Fruit fly (Drosophila melanogaster) whole organism, embryonic: Measurements from ENCODE around the gene pod1.
A peak's percentile ranks its signal among the peaks of the same experiment; 100 is the strongest.

Experiments used
- CG10274 ChIP-seq: fragments of 200-800 bp; sonication (Bioruptor generic); optimal IDR thresholded peaks from 3 replicates; lab custom pipeline; 2017; ENCODE audit warnings: missing biosample characterization, mild to moderate bottlenecking, missing genetic modification characterization
- CG11247 ChIP-seq: fragments of 200-800 bp; sonication (Bioruptor generic); IDR thresholded peaks from 2 replicates; pipeline ENCODE4 v1.3.6; 2022; ENCODE audit warnings: missing biosample characterization, missing genetic modification characterization
- CG11398 ChIP-seq: fragments of 200-800 bp; sonication (Bioruptor generic); optimal IDR thresholded peaks from 2 replicates; lab custom pipeline; 2016; ENCODE audit warnings: missing biosample characterization, missing genetic modification characterization
- CG12071 ChIP-seq: fragments of 200-800 bp; sonication (Bioruptor generic); optimal IDR thresholded peaks from 3 replicates; lab custom pipeline; 2018; ENCODE audit warnings: missing biosample characterization, mild to moderate bottlenecking, missing genetic modification characterization
- CG12769 ChIP-seq: fragments of 200-800 bp; sonication (Bioruptor generic); optimal IDR thresholded peaks from 2 replicates; lab custom pipeline; 2019; ENCODE audit warnings: missing biosample characterization, mild to moderate bottlenecking, missing genetic modification characterization, moderate library complexity
- CG15696 ChIP-seq: fragments of 200-800 bp; sonication (Bioruptor generic); optimal IDR thresholded peaks from 2 replicates; lab custom pipeline; 2019; ENCODE audit warnings: missing biosample characterization, mild to moderate bottlenecking, missing genetic modification characterization, moderate library complexity
- CG1602 ChIP-seq: fragments of 200-800 bp; sonication (Bioruptor generic); optimal IDR thresholded peaks from 3 replicates; lab custom pipeline; 2016; ENCODE audit warnings: missing biosample characterization, missing genetic modification characterization
- CG16815 ChIP-seq: fragments of 200-800 bp; sonication (Bioruptor generic); optimal IDR thresholded peaks from 3 replicates; lab custom pipeline; 2017; ENCODE audit warnings: missing biosample characterization, mild to moderate bottlenecking, missing genetic modification characterization
- CG17385 ChIP-seq: fragments of 200-800 bp; sonication (Bioruptor generic); optimal IDR thresholded peaks from 3 replicates; lab custom pipeline; 2018; ENCODE audit warnings: missing biosample characterization, mild to moderate bottlenecking, missing genetic modification characterization
- CG18011 ChIP-seq: fragments of 200-800 bp; sonication (Bioruptor generic); optimal IDR thresholded peaks from 2 replicates; lab custom pipeline; 2017; ENCODE audit warnings: missing biosample characterization, missing genetic modification characterization, mild to moderate bottlenecking, moderate library complexity, missing genotype
- CG30020 ChIP-seq: fragments of 200-800 bp; optimal IDR thresholded peaks from 2 replicates; lab custom pipeline; 2019; ENCODE audit warnings: missing biosample characterization, mild to moderate bottlenecking, missing genetic modification characterization, moderate library complexity
- CG31365 ChIP-seq: fragments of 200-800 bp; sonication (Bioruptor generic); optimal IDR thresholded peaks from 2 replicates; lab custom pipeline; 2018; ENCODE audit warnings: missing biosample characterization, mild to moderate bottlenecking, missing genetic modification characterization
- CG34224 ChIP-seq: fragments of 200-800 bp; sonication (Bioruptor generic); IDR thresholded peaks from 3 replicates; pipeline ENCODE4 v1.3.6; 2022; ENCODE audit warnings: missing biosample characterization, missing genetic modification characterization; ENCODE audit not compliant: partially characterized antibody
- CG34422 ChIP-seq: fragments of 200-800 bp; sonication (Bioruptor generic); IDR thresholded peaks from 3 replicates; pipeline ENCODE4 v1.3.6; 2022; ENCODE audit warnings: missing biosample characterization, missing genetic modification characterization
- CG3847 ChIP-seq: fragments of 200-800 bp; sonication (Bioruptor generic); IDR thresholded peaks from 2 replicates; pipeline ENCODE4 v1.3.6; 2022; ENCODE audit warnings: missing biosample characterization, missing genetic modification characterization
- CG42726 ChIP-seq: fragments of 200-800 bp; sonication (Bioruptor generic); IDR thresholded peaks from 2 replicates; pipeline ENCODE4 v1.3.6; 2022; ENCODE audit warnings: missing biosample characterization, missing genetic modification characterization; ENCODE audit not compliant: partially characterized antibody
- CG8359 ChIP-seq: fragments of 200-800 bp; sonication (Bioruptor generic); optimal IDR thresholded peaks from 2 replicates; lab custom pipeline; 2017; ENCODE audit warnings: missing biosample characterization, mild to moderate bottlenecking, missing genetic modification characterization, borderline replicate concordance
- CG9817 ChIP-seq: fragments of 200-800 bp; sonication (Bioruptor generic); optimal IDR thresholded peaks from 2 replicates; lab custom pipeline; 2018; ENCODE audit warnings: missing biosample characterization, mild to moderate bottlenecking, missing genetic modification characterization, moderate library complexity
- CTCF ChIP-seq: fragments of 200-800 bp; sonication (Bioruptor generic); optimal IDR thresholded peaks from 2 replicates; lab custom pipeline; 2017; ENCODE audit warnings: missing biosample characterization, mild to moderate bottlenecking, missing genetic modification characterization, moderate library complexity
- Ets97D ChIP-seq: fragments of 200-800 bp; sonication (Bioruptor generic); optimal IDR thresholded peaks from 3 replicates; lab custom pipeline; 2016; ENCODE audit warnings: missing biosample characterization, missing genetic modification characterization
- H2.0 ChIP-seq: fragments of 200-800 bp; sonication (Bioruptor generic); IDR thresholded peaks from 2 replicates; pipeline ENCODE4 v1.3.6; 2022; ENCODE audit warnings: missing biosample characterization, missing genetic modification characterization
- HLH3B ChIP-seq: fragments of 200-800 bp; sonication (Bioruptor generic); IDR thresholded peaks from 2 replicates; pipeline ENCODE4 v1.3.6; 2022; ENCODE audit warnings: missing biosample characterization, missing genetic modification characterization
- HmgD ChIP-seq: fragments of 200-800 bp; sonication (Bioruptor generic); optimal IDR thresholded peaks from 3 replicates; lab custom pipeline; 2016; ENCODE audit warnings: missing biosample characterization, missing genetic modification characterization
- Kr ChIP-seq: fragments of 200-800 bp; sonication (Bioruptor generic); optimal IDR thresholded peaks from 2 replicates; lab custom pipeline; 2017; ENCODE audit warnings: missing biosample characterization, mild to moderate bottlenecking, missing genetic modification characterization
- MESR4 ChIP-seq: fragments of 200-800 bp; sonication (Bioruptor generic); optimal IDR thresholded peaks from 2 replicates; lab custom pipeline; 2018; ENCODE audit warnings: missing biosample characterization, mild to moderate bottlenecking, missing genetic modification characterization, moderate library complexity
- MTF-1 ChIP-seq: fragments of 200-800 bp; sonication (Bioruptor generic); optimal IDR thresholded peaks from 2 replicates; lab custom pipeline; 2018; ENCODE audit warnings: missing biosample characterization, mild to moderate bottlenecking, missing genetic modification characterization, borderline replicate concordance
- Myb ChIP-seq: fragments of 200-800 bp; sonication (Bioruptor generic); optimal IDR thresholded peaks from 2 replicates; lab custom pipeline; 2016; ENCODE audit warnings: missing biosample characterization, missing genetic modification characterization
- NC2β ChIP-seq: fragments of 200-800 bp; sonication (Bioruptor generic); optimal IDR thresholded peaks from 2 replicates; lab custom pipeline; 2016; ENCODE audit warnings: missing biosample characterization, missing genetic modification characterization
- NFAT ChIP-seq: fragments of 200-800 bp; sonication (Bioruptor generic); IDR thresholded peaks from 2 replicates; pipeline ENCODE4 v1.3.6; 2022; ENCODE audit warnings: missing biosample characterization, missing genetic modification characterization
- NK7.1 ChIP-seq: fragments of 200-800 bp; sonication (Bioruptor generic); optimal IDR thresholded peaks from 3 replicates; lab custom pipeline; 2016; ENCODE audit warnings: missing biosample characterization, missing genetic modification characterization
- Nf-YB ChIP-seq: fragments of 200-800 bp; sonication (Bioruptor generic); optimal IDR thresholded peaks from 3 replicates; lab custom pipeline; 2019; ENCODE audit warnings: missing biosample characterization, mild to moderate bottlenecking, missing genetic modification characterization, moderate library complexity
- Ptx1 ChIP-seq: fragments of 200-800 bp; sonication (Bioruptor generic); IDR thresholded peaks from 2 replicates; pipeline ENCODE4 v1.3.6; 2022; ENCODE audit warnings: missing biosample characterization, missing genetic modification characterization
- Rfx ChIP-seq: fragments of 200-800 bp; sonication (Bioruptor generic); IDR thresholded peaks from 2 replicates; pipeline ENCODE4 v1.3.6; 2022; ENCODE audit warnings: missing biosample characterization, missing genetic modification characterization
- Sry-δ ChIP-seq: fragments of 200-800 bp; sonication (Bioruptor generic); optimal IDR thresholded peaks from 2 replicates; lab custom pipeline; 2016; ENCODE audit warnings: missing biosample characterization, missing genetic modification characterization
- YL-1 ChIP-seq: fragments of 200-800 bp; sonication (Bioruptor generic); optimal IDR thresholded peaks from 3 replicates; lab custom pipeline; 2017; ENCODE audit warnings: missing biosample characterization, mild to moderate bottlenecking, missing genetic modification characterization
- amos ChIP-seq: fragments of 200-800 bp; sonication (Bioruptor generic); IDR thresholded peaks from 2 replicates; pipeline ENCODE4 v1.3.6; 2022; ENCODE audit warnings: missing biosample characterization, missing genetic modification characterization; ENCODE audit not compliant: partially characterized antibody
- bbx ChIP-seq: fragments of 200-800 bp; sonication (Bioruptor generic); IDR thresholded peaks from 2 replicates; pipeline ENCODE4 v1.3.6; 2022; ENCODE audit warnings: missing biosample characterization, missing genetic modification characterization; ENCODE audit not compliant: partially characterized antibody
- chinmo ChIP-seq: fragments of 200-800 bp; sonication (Bioruptor generic); IDR thresholded peaks from 4 replicates; pipeline ENCODE4 v1.3.6; 2022; ENCODE audit warnings: missing biosample characterization, missing genetic modification characterization; ENCODE audit not compliant: partially characterized antibody
- cwo ChIP-seq: fragments of 200-800 bp; sonication (Bioruptor generic); optimal IDR thresholded peaks from 3 replicates; lab custom pipeline; 2017; ENCODE audit warnings: missing biosample characterization, missing genetic modification characterization, mild to moderate bottlenecking, moderate library complexity, missing genetic modification reagents
- dm ChIP-seq: fragments of 200-800 bp; sonication (Bioruptor generic); optimal IDR thresholded peaks from 3 replicates; lab custom pipeline; 2016; ENCODE audit warnings: missing biosample characterization, missing genetic modification characterization
- gcm ChIP-seq: fragments of 200-800 bp; sonication (Bioruptor generic); optimal IDR thresholded peaks from 2 replicates; lab custom pipeline; 2019; ENCODE audit warnings: missing biosample characterization, mild to moderate bottlenecking, missing genetic modification characterization, moderate library complexity
- grn ChIP-seq: fragments of 200-800 bp; sonication (Bioruptor generic); optimal IDR thresholded peaks from 3 replicates; lab custom pipeline; 2017; ENCODE audit warnings: missing biosample characterization, missing genetic modification characterization
- hb ChIP-seq: fragments of 200-800 bp; sonication (Bioruptor generic); IDR thresholded peaks from 3 replicates; pipeline ENCODE4 v1.3.6; 2022; ENCODE audit warnings: missing biosample characterization, missing genetic modification characterization; ENCODE audit not compliant: partially characterized antibody
- her ChIP-seq: fragments of 200-800 bp; sonication (Bioruptor generic); optimal IDR thresholded peaks from 2 replicates; lab custom pipeline; 2016; ENCODE audit warnings: missing biosample characterization, missing genetic modification characterization
- inv ChIP-seq: fragments of 200-800 bp; sonication (Bioruptor generic); IDR thresholded peaks from 2 replicates; pipeline ENCODE4 v1.3.6; 2022; ENCODE audit warnings: missing biosample characterization, missing genetic modification characterization; ENCODE audit not compliant: partially characterized antibody
- mirr ChIP-seq: fragments of 200-800 bp; sonication (Bioruptor generic); optimal IDR thresholded peaks from 3 replicates; lab custom pipeline; 2018; ENCODE audit warnings: missing biosample characterization, mild to moderate bottlenecking, missing genetic modification characterization
- onecut ChIP-seq: fragments of 200-800 bp; sonication (Bioruptor generic); IDR thresholded peaks from 2 replicates; pipeline ENCODE4 v1.3.6; 2022; ENCODE audit warnings: missing biosample characterization, missing genetic modification characterization
- pho ChIP-seq: fragments of 200-800 bp; sonication (Bioruptor generic); optimal IDR thresholded peaks from 2 replicates; lab custom pipeline; 2016; ENCODE audit warnings: missing biosample characterization, missing genetic modification characterization
- sens ChIP-seq: fragments of 200-800 bp; sonication (Bioruptor generic); peaks from one replicate; lab custom pipeline; 2016; ENCODE audit warnings: missing biosample characterization, missing genetic modification characterization
- slp2 ChIP-seq: fragments of 200-800 bp; sonication (Bioruptor generic); optimal IDR thresholded peaks from 2 replicates; lab custom pipeline; 2016; ENCODE audit warnings: missing biosample characterization, missing genetic modification characterization
- twi ChIP-seq: fragments of 200-800 bp; optimal IDR thresholded peaks from 2 replicates; lab custom pipeline; 2019; ENCODE audit warnings: missing biosample characterization, mild to moderate bottlenecking, missing genetic modification characterization, moderate library complexity

Gene pod1

dm6 chrX:6854563-6854962 is 51.1 kb downstream of the pod1 start (continued):
- TF ChIP-seq slp2 (GFP tag; lab: Kevin White, UChicago) (peak; percentile 47), MTF-1 (peak; percentile 40), amos (GFP tag; lab: Robert Waterston, UW) (no peak), CG18011 (GFP tag; lab: Kevin White, UChicago) (peak; percentile 58), NC2β (GFP tag; lab: Kevin White, UChicago) (peak; percentile 53), CG30020 (tag; lab: Kevin White, UChicago) (peak; percentile 1), cwo (GFP tag; lab: Kevin White, UChicago) (peak; percentile 87), CG17385 (GFP tag; lab: Kevin White, UChicago) (peak; percentile 76), CG31365 (peak; percentile 21), CG9817 (peak; percentile 69), Rfx (GFP tag; lab: Robert Waterston, UW) (peak; percentile 79), HLH3B (GFP tag; lab: Robert Waterston, UW) (peak; percentile 81), mirr (no peak), CG34224 (no peak), CG12071 (GFP tag; lab: Kevin White, UChicago) (peak; percentile 76), NK7.1 (peak; percentile 19), CG1602 (GFP tag; lab: Kevin White, UChicago) (peak; percentile 67), H2.0 (GFP tag; lab: Robert Waterston, UW) (peak; percentile 80), twi (tag; lab: Kevin White, UChicago) (peak; percentile 23), Ets97D (GFP tag; lab: Kevin White, UChicago) (peak; percentile 28), CG42726 (GFP tag; lab: Robert Waterston, UW) (no peak), YL-1 (GFP tag; lab: Kevin White, UChicago) (no peak), CG10274 (GFP tag; lab: Kevin White, UChicago) (peak; percentile 59), Ptx1 (GFP tag; lab: Robert Waterston, UW) (peak; percentile 87), her (GFP tag; lab: Kevin White, UChicago) (peak; percentile 0), sens (GFP tag; lab: Kevin White, UChicago) (peak; percentile 95), Myb (peak; percentile 31), CG11247 (GFP tag; lab: Robert Waterston, UW) (peak; percentile 76), CG16815 (peak; percentile 60), Kr (GFP tag; lab: Kevin White, UChicago) (no peak), CG3847 (GFP tag; lab: Robert Waterston, UW) (peak; percentile 75), bbx (GFP tag; lab: Robert Waterston, UW) (no peak), hb (GFP tag; lab: Robert Waterston, UW) (no peak), chinmo (no peak), pho (peak; percentile 56), MESR4 (GFP tag; lab: Kevin White, UChicago) (peak; percentile 18), CG8359 (peak; percentile 40), CG11398 (GFP tag; lab: Kevin White, UChicago) (no peak), gcm (GFP tag; lab: Kevin White, UChicago) (peak; percentile 70), Sry-δ (peak; percentile 8), CG15696 (tag; lab: Kevin White, UChicago) (peak; percentile 13), NFAT (GFP tag; lab: Robert Waterston, UW) (peak; percentile 43; the same call in 1 of the 2 replicates), CTCF (GFP tag; lab: Kevin White, UChicago) (peak; percentile 46), grn (GFP tag; lab: Kevin White, UChicago) (no peak), Nf-YB (GFP tag; lab: Kevin White, UChicago) (peak; percentile 60), HmgD (no peak), CG34422 (peak; percentile 77; the same call in 2 of the 3 replicates), dm (GFP tag; lab: Kevin White, UChicago) (peak; percentile 40), CG12769 (peak; percentile 33), inv (GFP tag; lab: Robert Waterston, UW) (no peak), onecut (peak; percentile 70)
